Fruit fly (Drosophila melanogaster) whole organism: ENCODE results near the gene spdo.

Experiments used
- CG8478 ChIP-seq: fragments of >200 bp; optimal IDR thresholded peaks from 2 replicates; lab custom pipeline; 2018; ENCODE audit warnings: inconsistent platforms
- Dll ChIP-seq: fragments of >200 bp; optimal IDR thresholded peaks from 2 replicates; lab custom pipeline; 2017
- EcR ChIP-seq, 2 experiments: fragments of >200 bp; optimal IDR thresholded peaks; 2 replicates each; lab custom pipeline; 2017; ENCODE audit warnings: missing biosample characterization in 2 of 2, missing genetic modification characterization in 2 of 2, missing genetic modification reagents in 2 of 2
- pan ChIP-seq: fragments of >200 bp; optimal IDR thresholded peaks from 2 replicates; lab custom pipeline; 2017
- psq ChIP-seq: fragments of >200 bp; optimal IDR thresholded peaks from 2 replicates; lab custom pipeline; 2017

dm6 chr3R:30467062-30467461, 9.4 kb upstream of the spdo start:
- TF ChIP-seq pan (lab: Kevin White, UChicago) = no peak
- TF ChIP-seq psq = no peak
- TF ChIP-seq EcR (GFP tag; optimal IDR thresholded peaks at IDR 0.05; lab: Kevin White, UChicago) = no peak
- no peak for TF ChIP-seq Dll (lab: Kevin White, UChicago)
- no peak for TF ChIP-seq CG8478 (lab: Kevin White, UChicago)
